Fruit fly (Drosophila melanogaster) whole organism, wandering third instar larva: ENCODE measurements around the gene CG42594.

Experiments used
- CG32264 ChIP-seq: fragments of 200-800 bp; sonication (Bioruptor generic); optimal IDR thresholded peaks from 2 replicates; lab custom pipeline; 2016; ENCODE audit warnings: missing biosample characterization, missing genetic modification characterization
- CG9705 ChIP-seq: fragments of 200-800 bp; sonication (Bioruptor generic); optimal IDR thresholded peaks from 2 replicates; lab custom pipeline; 2018; ENCODE audit warnings: missing biosample characterization, mild to moderate bottlenecking, missing genetic modification characterization
- CrebA ChIP-seq: fragments of 200-800 bp; sonication (Bioruptor generic); optimal IDR thresholded peaks from 2 replicates; lab custom pipeline; 2016; ENCODE audit warnings: missing biosample characterization, mild to moderate bottlenecking, missing genetic modification characterization, borderline replicate concordance
- Dfd ChIP-seq: fragments of >200 bp; optimal IDR thresholded peaks from 2 replicates; lab custom pipeline; 2017; ENCODE audit warnings: missing biosample characterization, missing genetic modification characterization
- Dif ChIP-seq: fragments of 200-275, 200-300 bp; sonication (Bioruptor generic); optimal IDR thresholded peaks from 2 replicates; lab custom pipeline; 2018; ENCODE audit warnings: missing biosample characterization, missing genetic modification characterization; ENCODE audit not compliant: partially characterized antibody
- GATAd ChIP-seq: sonication (Bioruptor generic); optimal IDR thresholded peaks from 2 replicates; lab custom pipeline; 2016; ENCODE audit warnings: missing biosample characterization, missing genetic modification characterization
- HLH106 ChIP-seq: fragments of 200-800 bp; optimal IDR thresholded peaks from 3 replicates; lab custom pipeline; 2019; ENCODE audit warnings: missing biosample characterization, mild to moderate bottlenecking, missing genetic modification characterization, moderate library complexity
- Hnf4 ChIP-seq: fragments of 200-800 bp; sonication (Bioruptor generic); optimal IDR thresholded peaks from 2 replicates; lab custom pipeline; 2016; ENCODE audit warnings: missing biosample characterization, mild to moderate bottlenecking, missing genetic modification characterization
- Hr83 ChIP-seq: fragments of 200-300 bp; sonication (Bioruptor generic); optimal IDR thresholded peaks from 2 replicates; lab custom pipeline; 2016; ENCODE audit warnings: missing biosample characterization, mild to moderate bottlenecking, missing genetic modification characterization, moderate library complexity; ENCODE audit not compliant: poor library complexity, severe bottlenecking
- Jra ChIP-seq: sonication (Bioruptor generic); optimal IDR thresholded peaks from 2 replicates; lab custom pipeline; 2016; ENCODE audit warnings: missing biosample characterization, missing genetic modification characterization
- Mio ChIP-seq: sonication (Bioruptor generic); optimal IDR thresholded peaks from 2 replicates; lab custom pipeline; 2016; ENCODE audit warnings: missing biosample characterization, missing genetic modification characterization
- Myc ChIP-seq: fragments of >200 bp; optimal IDR thresholded peaks from 2 replicates; lab custom pipeline; 2017
- N ChIP-seq: fragments of >200 bp; optimal IDR thresholded peaks from 2 replicates; lab custom pipeline; 2018; ENCODE audit warnings: missing biosample characterization, missing external identifiers, missing genetic modification characterization
- OdsH ChIP-seq: fragments of 200-800 bp; sonication (Bioruptor generic); optimal IDR thresholded peaks from 2 replicates; lab custom pipeline; 2016; ENCODE audit warnings: missing biosample characterization, mild to moderate bottlenecking, missing genetic modification characterization
- Rel ChIP-seq, 2 experiments: fragments of 200-800 bp; sonication (Bioruptor generic) in 1 of 2; optimal IDR thresholded peaks; 2 replicates in 1 of 2; 3 replicates in 1 of 2; lab custom pipeline; 2016 to 2019; ENCODE audit warnings: mild to moderate bottlenecking in 2 of 2, missing biosample characterization in 2 of 2, missing genetic modification characterization in 2 of 2, moderate library complexity in 1 of 2
- Sp1 ChIP-seq: fragments of 200-800 bp; sonication (Bioruptor generic); optimal IDR thresholded peaks from 3 replicates; lab custom pipeline; 2019; ENCODE audit warnings: missing biosample characterization, mild to moderate bottlenecking, missing genetic modification characterization, moderate library complexity
- Vsx2 ChIP-seq: fragments of 200-300, 225-300 bp; sonication (Bioruptor generic); optimal IDR thresholded peaks from 2 replicates; lab custom pipeline; 2018; ENCODE audit warnings: missing biosample characterization, missing genetic modification characterization; ENCODE audit not compliant: partially characterized antibody
- br ChIP-seq: fragments of 200-800 bp; sonication (Bioruptor generic); optimal IDR thresholded peaks from 2 replicates; lab custom pipeline; 2016; ENCODE audit warnings: missing biosample characterization, missing genetic modification characterization
- brk ChIP-seq: fragments of 200-800 bp; sonication (Bioruptor generic); optimal IDR thresholded peaks from 2 replicates; lab custom pipeline; 2016; ENCODE audit warnings: missing biosample characterization, mild to moderate bottlenecking, missing genetic modification characterization
- dl ChIP-seq, 2 experiments: fragments of 175-275, 200-275 bp in 1 of 2; fragments of 200-275 bp in 1 of 2; sonication (Bioruptor generic); optimal IDR thresholded peaks; lab custom pipeline; 2018; ENCODE audit warnings: mild to moderate bottlenecking in 2 of 2, missing biosample characterization in 2 of 2, missing genetic modification characterization in 2 of 2, moderate library complexity in 2 of 2; ENCODE audit not compliant: partially characterized antibody in 2 of 2, insufficient read depth in 1 of 2
- dmrt93B ChIP-seq: fragments of 200-800 bp; sonication (Bioruptor generic); optimal IDR thresholded peaks from 2 replicates; lab custom pipeline; 2018; ENCODE audit warnings: missing biosample characterization, mild to moderate bottlenecking, missing genetic modification characterization
- dsf ChIP-seq: sonication (Bioruptor generic); optimal IDR thresholded peaks from 2 replicates; lab custom pipeline; 2016; ENCODE audit warnings: missing biosample characterization, missing genetic modification characterization, borderline replicate concordance
- ey ChIP-seq: fragments of 200-800 bp; sonication (Bioruptor generic); optimal IDR thresholded peaks from 2 replicates; lab custom pipeline; 2016; ENCODE audit warnings: missing biosample characterization, missing genetic modification characterization
- foxo ChIP-seq, 2 experiments: fragments of 200-800 bp; sonication (Bioruptor generic); optimal IDR thresholded peaks; 2 replicates in 1 of 2; 3 replicates in 1 of 2; lab custom pipeline; 2016 to 2017; ENCODE audit warnings: missing biosample characterization in 2 of 2, missing genetic modification characterization in 2 of 2
- fru ChIP-seq: fragments of 200-800 bp; sonication (Bioruptor generic); optimal IDR thresholded peaks from 3 replicates; lab custom pipeline; 2016; ENCODE audit warnings: missing biosample characterization, mild to moderate bottlenecking, missing genetic modification characterization
- h ChIP-seq: fragments of 200-800 bp; sonication (Bioruptor generic); optimal IDR thresholded peaks from 3 replicates; lab custom pipeline; 2016; ENCODE audit warnings: missing biosample characterization, mild to moderate bottlenecking, missing genetic modification characterization
- jim ChIP-seq: fragments of 175-275, 200-325 bp; sonication (Bioruptor generic); optimal IDR thresholded peaks from 2 replicates; lab custom pipeline; 2016; ENCODE audit warnings: missing biosample characterization, mild to moderate bottlenecking, missing genetic modification characterization
- lola ChIP-seq: fragments of >200 bp; optimal IDR thresholded peaks from 2 replicates; lab custom pipeline; 2017; ENCODE audit warnings: missing biosample characterization, missing genetic modification characterization
- psq ChIP-seq: fragments of 200-800 bp; sonication (Bioruptor generic); optimal IDR thresholded peaks from 3 replicates; lab custom pipeline; 2017; ENCODE audit warnings: missing biosample characterization, mild to moderate bottlenecking, missing genetic modification characterization, moderate library complexity
- rgr ChIP-seq: fragments of 200-800 bp; sonication (Bioruptor generic); optimal IDR thresholded peaks from 3 replicates; lab custom pipeline; 2016; ENCODE audit warnings: missing biosample characterization, mild to moderate bottlenecking, missing genetic modification characterization
- sage ChIP-seq: fragments of 200-800 bp; sonication (Bioruptor generic); optimal IDR thresholded peaks from 2 replicates; lab custom pipeline; 2016; ENCODE audit warnings: missing biosample characterization, mild to moderate bottlenecking, missing genetic modification characterization
- sv ChIP-seq: fragments of 200-800 bp; sonication (Bioruptor generic); optimal IDR thresholded peaks from 3 replicates; lab custom pipeline; 2016; ENCODE audit warnings: missing biosample characterization, missing genetic modification characterization
- tai ChIP-seq: sonication (Bioruptor generic); optimal IDR thresholded peaks from 2 replicates; lab custom pipeline; 2016; ENCODE audit warnings: missing biosample characterization, missing genetic modification characterization
- usp ChIP-seq: fragments of >200 bp; optimal IDR thresholded peaks from 2 replicates; lab custom pipeline; 2017; ENCODE audit warnings: missing biosample characterization, missing genetic modification characterization
- woc ChIP-seq: sonication (Bioruptor generic); optimal IDR thresholded peaks from 2 replicates; lab custom pipeline; 2016; ENCODE audit warnings: missing biosample characterization, mild to moderate bottlenecking, missing genetic modification characterization

CG42594 gene

dm6 chrX:4937222-4938071 lies 96.8 kb downstream of the CG42594 start:
- TF ChIP-seq sage (no peak), tai (GFP tag; lab: Kevin White, UChicago) (no peak), psq (GFP tag; lab: Kevin White, UChicago) (peak; percentile 46), Rel (GFP tag; optimal IDR thresholded peaks at IDR 0.05; lab: Kevin White, UChicago) (no peak), Rel (tag; optimal IDR thresholded peaks at IDR 0.05; lab: Kevin White, UChicago) (no peak), br (GFP tag; lab: Kevin White, UChicago) (no peak), brk (GFP tag; lab: Kevin White, UChicago) (no peak), Jra (GFP tag; lab: Kevin White, UChicago) (no peak), dmrt93B (GFP tag; lab: Kevin White, UChicago) (no peak), Dfd (GFP tag; lab: Kevin White, UChicago) (no peak), fru (GFP tag; lab: Kevin White, UChicago) (no peak), rgr (GFP tag; lab: Kevin White, UChicago) (peak; percentile 29), OdsH (GFP tag; lab: Kevin White, UChicago) (no peak)

- TF ChIP-seq dl (GFP tag; optimal IDR thresholded peaks at IDR 0.05; lab: Kevin White, UChicago; ENCODE audit: insufficient read depth in 1 of 2, partially characterized antibody in 2 of 2), result no peak
- no peak for TF ChIP-seq rgr (GFP tag; lab: Kevin White, UChicago)
- TF ChIP-seq Dfd (GFP tag; lab: Kevin White, UChicago), result no peak
- no peak for TF ChIP-seq Hr83 (GFP tag; lab: Kevin White, UChicago)
- no peak for TF ChIP-seq Vsx2 (GFP tag; lab: Kevin White, UChicago)
- no peak for TF ChIP-seq woc
- TF ChIP-seq dsf (GFP tag; lab: Kevin White, UChicago), result no peak
- no peak for TF ChIP-seq lola
- no peak for TF ChIP-seq usp (GFP tag; lab: Kevin White, UChicago)
- no peak for TF ChIP-seq CrebA (GFP tag; lab: Kevin White, UChicago)
- no peak for TF ChIP-seq Mio (GFP tag; lab: Kevin White, UChicago)
- TF ChIP-seq ey (GFP tag; lab: Kevin White, UChicago), result no peak
- TF ChIP-seq fru (GFP tag; lab: Kevin White, UChicago), result no peak
- no peak for TF ChIP-seq sv (GFP tag; lab: Kevin White, UChicago)
Observed at dm6 chrX:4938072-4938336, 97.4 kb downstream of the CG42594 start, which contains the start of gene CG44774. CG44774 (minus strand) TSS chrX:4938105.

- TF ChIP-seq fru (GFP tag; lab: Kevin White, UChicago), result no peak
- TF ChIP-seq sage, result peak; percentile 27
- TF ChIP-seq CrebA (GFP tag; lab: Kevin White, UChicago), result no peak
- peak; percentile 16 for TF ChIP-seq Hnf4 (GFP tag; lab: Kevin White, UChicago)
- TF ChIP-seq tai (GFP tag; lab: Kevin White, UChicago), result peak; percentile 38
- TF ChIP-seq HLH106, result no peak
- TF ChIP-seq woc, result peak; percentile 25
- TF ChIP-seq foxo (GFP tag; optimal IDR thresholded peaks at IDR 0.05; lab: Kevin White, UChicago), result peak in 1 of 2 experiments; percentile 15
- TF ChIP-seq jim (GFP tag; lab: Kevin White, UChicago), result no peak
- no peak for TF ChIP-seq CG32264
- no peak for TF ChIP-seq br (GFP tag; lab: Kevin White, UChicago)
- TF ChIP-seq Dif (GFP tag; lab: Kevin White, UChicago), result peak; percentile 10
Observed at dm6 chrX:4938986-4939385, 98.4 kb downstream of the CG42594 start, which contains the start of gene Ptp4E. Ptp4E (plus strand) TSS chrX:4939128.

- TF ChIP-seq Rel (GFP tag; optimal IDR thresholded peaks at IDR 0.05; lab: Kevin White, UChicago) (no peak), Rel (tag; optimal IDR thresholded peaks at IDR 0.05; lab: Kevin White, UChicago) (peak; percentile 50), CG9705 (GFP tag; lab: Kevin White, UChicago) (peak; percentile 86), brk (GFP tag; lab: Kevin White, UChicago) (peak; percentile 73), ey (GFP tag; lab: Kevin White, UChicago) (peak; percentile 88), CrebA (GFP tag; lab: Kevin White, UChicago) (no peak), OdsH (GFP tag; lab: Kevin White, UChicago) (peak; percentile 83), dmrt93B (GFP tag; lab: Kevin White, UChicago) (peak; percentile 86), fru (GFP tag; lab: Kevin White, UChicago) (peak; percentile 92), lola (no peak), sage (peak; percentile 67), N (GFP tag; lab: Kevin White, UChicago) (no peak), psq (GFP tag; lab: Kevin White, UChicago) (peak; percentile 62), dl (GFP tag; optimal IDR thresholded peaks at IDR 0.05; lab: Kevin White, UChicago; ENCODE audit: insufficient read depth in 1 of 2, partially characterized antibody in 2 of 2) (no peak), jim (GFP tag; lab: Kevin White, UChicago) (no peak), Sp1 (peak; percentile 82), Dif (GFP tag; lab: Kevin White, UChicago) (no peak), dsf (GFP tag; lab: Kevin White, UChicago) (peak; percentile 8), h (peak; percentile 88), Myc (lab: Kevin White, UChicago) (no peak), Vsx2 (GFP tag; lab: Kevin White, UChicago) (no peak), GATAd (GFP tag; lab: Kevin White, UChicago) (peak; percentile 42), Dfd (GFP tag; lab: Kevin White, UChicago) (no peak), Hnf4 (GFP tag; lab: Kevin White, UChicago) (peak; percentile 88), sv (GFP tag; lab: Kevin White, UChicago) (peak; percentile 95), usp (GFP tag; lab: Kevin White, UChicago) (no peak), woc (peak; percentile 77), br (GFP tag; lab: Kevin White, UChicago) (peak; percentile 86)
Observed at dm6 chrX:4939788-4940441, 99.3 kb downstream of the CG42594 start.
